Fruit fly (Drosophila melanogaster) whole organism, embryonic: ENCODE measurements around the gene Smvt.

Source experiments
- Atf-2 ChIP-seq: fragments of 200-800 bp; sonication (Bioruptor generic); optimal IDR thresholded peaks from 2 replicates; lab custom pipeline; 2016; ENCODE audit warnings: missing biosample characterization, missing genetic modification characterization
- B-H1 ChIP-seq: fragments of 200-800 bp; sonication (Bioruptor generic); IDR thresholded peaks from 3 replicates; pipeline ENCODE4 v1.3.6; 2022; ENCODE audit warnings: missing biosample characterization, missing genetic modification characterization
- CG10959 ChIP-seq: fragments of 200-800 bp; sonication (Bioruptor generic); IDR thresholded peaks from 2 replicates; pipeline ENCODE4 v1.3.6; 2022; ENCODE audit warnings: missing biosample characterization, missing genetic modification characterization
- CG11085 ChIP-seq: fragments of 200-800 bp; sonication (Bioruptor generic); IDR thresholded peaks from 2 replicates; pipeline ENCODE4 v1.3.6; 2022; ENCODE audit warnings: missing biosample characterization, missing genetic modification characterization
- CG11093 ChIP-seq: fragments of 200-800 bp; sonication (Bioruptor generic); IDR thresholded peaks from 3 replicates; pipeline ENCODE4 v1.3.6; 2022; ENCODE audit warnings: missing biosample characterization, missing genetic modification characterization
- CG12104 ChIP-seq: fragments of 200-800 bp; sonication (Bioruptor generic); optimal IDR thresholded peaks from 3 replicates; lab custom pipeline; 2016; ENCODE audit warnings: missing biosample characterization, missing genetic modification characterization
- CG12155 ChIP-seq: fragments of 200-800 bp; sonication (Bioruptor generic); optimal IDR thresholded peaks from 3 replicates; lab custom pipeline; 2016; ENCODE audit warnings: missing biosample characterization, missing genetic modification characterization
- CG1233 ChIP-seq: fragments of 200-800 bp; sonication (Bioruptor generic); optimal IDR thresholded peaks from 4 replicates; lab custom pipeline; 2018; ENCODE audit warnings: missing biosample characterization, mild to moderate bottlenecking, missing genetic modification characterization
- CG17829 ChIP-seq: fragments of 200-800 bp; optimal IDR thresholded peaks from 2 replicates; lab custom pipeline; 2019; ENCODE audit warnings: missing biosample characterization, mild to moderate bottlenecking, missing genetic modification characterization, moderate library complexity
- CG17912 ChIP-seq: fragments of 200-800 bp; sonication (Bioruptor generic); optimal IDR thresholded peaks from 2 replicates; lab custom pipeline; 2018; ENCODE audit warnings: missing biosample characterization, mild to moderate bottlenecking, missing genetic modification characterization
- CG18011 ChIP-seq: fragments of 200-800 bp; sonication (Bioruptor generic); optimal IDR thresholded peaks from 2 replicates; lab custom pipeline; 2017; ENCODE audit warnings: missing biosample characterization, missing genetic modification characterization, mild to moderate bottlenecking, moderate library complexity, missing genotype
- CG2116 ChIP-seq: fragments of 200-800 bp; sonication (Bioruptor generic); optimal IDR thresholded peaks from 3 replicates; lab custom pipeline; 2018; ENCODE audit warnings: missing biosample characterization, mild to moderate bottlenecking, missing genetic modification characterization
- CG2120 ChIP-seq: fragments of 200-800 bp; sonication (Bioruptor generic); optimal IDR thresholded peaks from 3 replicates; lab custom pipeline; 2016; ENCODE audit warnings: missing biosample characterization, missing genetic modification characterization
- CG2712 ChIP-seq: fragments of 200-800 bp; optimal IDR thresholded peaks from 3 replicates; lab custom pipeline; 2019; ENCODE audit warnings: missing biosample characterization, mild to moderate bottlenecking, missing genetic modification characterization, moderate library complexity
- CG5180 ChIP-seq: fragments of 200-800 bp; sonication (Bioruptor generic); optimal IDR thresholded peaks from 3 replicates; lab custom pipeline; 2017; ENCODE audit warnings: missing biosample characterization, missing genetic modification characterization, mild to moderate bottlenecking, moderate library complexity, missing genetic modification reagents
- CG6765 ChIP-seq: fragments of 200-800 bp; sonication (Bioruptor generic); optimal IDR thresholded peaks from 3 replicates; lab custom pipeline; 2017; ENCODE audit warnings: missing biosample characterization, mild to moderate bottlenecking, missing genetic modification characterization
- CG6791 ChIP-seq: fragments of 200-800 bp; sonication (Bioruptor generic); IDR thresholded peaks from 3 replicates; pipeline ENCODE4 v1.3.6; 2022; ENCODE audit warnings: missing biosample characterization, missing genetic modification characterization; ENCODE audit not compliant: partially characterized antibody
- CG6813 ChIP-seq: fragments of 200-800 bp; sonication (Bioruptor generic); optimal IDR thresholded peaks from 2 replicates; lab custom pipeline; 2017; ENCODE audit warnings: missing biosample characterization, missing genetic modification characterization, mild to moderate bottlenecking, moderate library complexity, missing genetic modification reagents
- CG7963 ChIP-seq: fragments of 200-800 bp; sonication (Bioruptor generic); IDR thresholded peaks from 3 replicates; pipeline ENCODE4 v1.3.6; 2022; ENCODE audit warnings: missing biosample characterization, missing genetic modification characterization; ENCODE audit not compliant: partially characterized antibody
- CG8478 ChIP-seq: fragments of >200 bp; optimal IDR thresholded peaks from 2 replicates; lab custom pipeline; 2018
- CHES-1-like ChIP-seq: fragments of 200-800 bp; sonication (Bioruptor generic); optimal IDR thresholded peaks from 2 replicates; lab custom pipeline; 2016; ENCODE audit warnings: missing biosample characterization, missing genetic modification characterization
- Dek ChIP-seq: fragments of 200-800 bp; sonication (Bioruptor generic); optimal IDR thresholded peaks from 3 replicates; lab custom pipeline; 2019; ENCODE audit warnings: missing biosample characterization, mild to moderate bottlenecking, missing genetic modification characterization, moderate library complexity
- Dfd ChIP-seq, 2 experiments: fragments of >200 bp; optimal IDR thresholded peaks; 2 replicates each; lab custom pipeline; 2017; ENCODE audit warnings: missing biosample characterization in 2 of 2, missing genetic modification characterization in 2 of 2
- Dp ChIP-seq: fragments of 200-800 bp; sonication (Bioruptor generic); optimal IDR thresholded peaks from 2 replicates; lab custom pipeline; 2018; ENCODE audit warnings: missing biosample characterization, mild to moderate bottlenecking, missing genetic modification characterization, moderate library complexity
- Fer3 ChIP-seq: fragments of 200-800 bp; sonication (Bioruptor generic); optimal IDR thresholded peaks from 2 replicates; lab custom pipeline; 2018; ENCODE audit warnings: missing biosample characterization, mild to moderate bottlenecking, missing genetic modification characterization, moderate library complexity
- GATAe ChIP-seq: fragments of 200-800 bp; sonication (Bioruptor generic); conservative IDR thresholded peaks from 2 replicates; pipeline ENCODE4 v1.3.6; 2022; ENCODE audit warnings: missing biosample characterization, missing genetic modification characterization
- HLH54F ChIP-seq: fragments of 200-800 bp; sonication (Bioruptor generic); optimal IDR thresholded peaks from 3 replicates; lab custom pipeline; 2016; ENCODE audit warnings: missing biosample characterization, missing genetic modification characterization
- Lpt ChIP-seq: fragments of >200 bp; optimal IDR thresholded peaks from 2 replicates; lab custom pipeline; 2018; ENCODE audit warnings: missing biosample characterization, missing genetic modification characterization
- MESR4 ChIP-seq: fragments of 200-800 bp; sonication (Bioruptor generic); optimal IDR thresholded peaks from 2 replicates; lab custom pipeline; 2018; ENCODE audit warnings: missing biosample characterization, mild to moderate bottlenecking, missing genetic modification characterization, moderate library complexity
- Pdp1 ChIP-seq, 2 experiments: fragments of 200-800 bp; sonication (Bioruptor generic); optimal IDR thresholded peaks; 3 replicates each; lab custom pipeline; 2016; ENCODE audit warnings: missing biosample characterization in 2 of 2, missing genetic modification characterization in 2 of 2, mild to moderate bottlenecking in 1 of 2, moderate library complexity in 1 of 2
- Sin3A ChIP-seq: fragments of >200 bp; optimal IDR thresholded peaks from 2 replicates; lab custom pipeline; 2018
- Stat92E ChIP-seq, 3 experiments: fragments of >200 bp in 2 of 3; fragments of 200-800 bp in 1 of 3; sonication (Bioruptor generic) in 1 of 3; optimal IDR thresholded peaks; 2 replicates each; lab custom pipeline; 2017 to 2019; ENCODE audit warnings: missing biosample characterization in 3 of 3, missing genetic modification characterization in 3 of 3, mild to moderate bottlenecking in 1 of 3, moderate library complexity in 1 of 3
- TFAM ChIP-seq: fragments of 200-800 bp; sonication (Bioruptor generic); optimal IDR thresholded peaks from 2 replicates; lab custom pipeline; 2017; ENCODE audit warnings: missing biosample characterization, missing genetic modification characterization, inconsistent platforms
- az2 ChIP-seq: fragments of 200-800 bp; sonication (Bioruptor generic); optimal IDR thresholded peaks from 3 replicates; lab custom pipeline; 2016; ENCODE audit warnings: missing biosample characterization, missing genetic modification characterization
- dm ChIP-seq: fragments of 200-800 bp; sonication (Bioruptor generic); optimal IDR thresholded peaks from 3 replicates; lab custom pipeline; 2016; ENCODE audit warnings: missing biosample characterization, missing genetic modification characterization
- eve ChIP-seq, 2 experiments: fragments of >200 bp; optimal IDR thresholded peaks; 2 replicates each; lab custom pipeline; 2017; ENCODE audit warnings: missing biosample characterization in 2 of 2, missing genetic modification characterization in 2 of 2
- her ChIP-seq: fragments of 200-800 bp; sonication (Bioruptor generic); optimal IDR thresholded peaks from 2 replicates; lab custom pipeline; 2016; ENCODE audit warnings: missing biosample characterization, missing genetic modification characterization
- kni ChIP-seq: fragments of 200-800 bp; sonication (Bioruptor generic); optimal IDR thresholded peaks from 3 replicates; lab custom pipeline; 2017; ENCODE audit warnings: mild to moderate bottlenecking, missing biosample characterization, missing genetic modification reagents, missing genetic modification characterization
- lilli ChIP-seq: fragments of 200-800 bp; sonication (Bioruptor generic); optimal IDR thresholded peaks from 3 replicates; lab custom pipeline; 2016; ENCODE audit warnings: missing biosample characterization, missing genetic modification characterization
- mirr ChIP-seq: fragments of 200-800 bp; sonication (Bioruptor generic); optimal IDR thresholded peaks from 3 replicates; lab custom pipeline; 2018; ENCODE audit warnings: missing biosample characterization, mild to moderate bottlenecking, missing genetic modification characterization
- nom ChIP-seq: fragments of 200-800 bp; sonication (Bioruptor generic); optimal IDR thresholded peaks from 2 replicates; lab custom pipeline; 2017; ENCODE audit warnings: missing biosample characterization, missing genetic modification characterization, mild to moderate bottlenecking, moderate library complexity, missing genetic modification reagents
- oc ChIP-seq: fragments of 200-800 bp; sonication (Bioruptor generic); optimal IDR thresholded peaks from 2 replicates; lab custom pipeline; 2018; ENCODE audit warnings: missing biosample characterization, mild to moderate bottlenecking, missing genetic modification characterization, moderate library complexity
- odd ChIP-seq: fragments of 200-800 bp; sonication (Bioruptor generic); optimal IDR thresholded peaks from 2 replicates; lab custom pipeline; 2017; ENCODE audit warnings: missing biosample characterization, mild to moderate bottlenecking, missing genetic modification characterization
- phol ChIP-seq: fragments of 200-800 bp; sonication (Bioruptor generic); optimal IDR thresholded peaks from 3 replicates; lab custom pipeline; 2018; ENCODE audit warnings: missing biosample characterization, mild to moderate bottlenecking, missing genetic modification characterization, moderate library complexity
- repo ChIP-seq: fragments of 200-800 bp; sonication (Bioruptor generic); optimal IDR thresholded peaks from 2 replicates; lab custom pipeline; 2016; ENCODE audit warnings: missing biosample characterization, missing genetic modification characterization
- row ChIP-seq: fragments of 200-800 bp; sonication (Bioruptor generic); IDR thresholded peaks from 3 replicates; pipeline ENCODE4 v1.3.6; 2022; ENCODE audit warnings: missing biosample characterization, missing genetic modification characterization
- scrt ChIP-seq: fragments of 200-800 bp; sonication (Bioruptor generic); optimal IDR thresholded peaks from 2 replicates; lab custom pipeline; 2018; ENCODE audit warnings: missing biosample characterization, mild to moderate bottlenecking, missing genetic modification characterization, moderate library complexity
- stwl ChIP-seq: fragments of 200-800 bp; sonication (Bioruptor generic); optimal IDR thresholded peaks from 3 replicates; lab custom pipeline; 2018; ENCODE audit warnings: missing biosample characterization, mild to moderate bottlenecking, missing genetic modification characterization, moderate library complexity
- tll ChIP-seq, 2 experiments: fragments of 200-800 bp in 1 of 2; fragments of >200 bp in 1 of 2; sonication (Bioruptor generic) in 1 of 2; optimal IDR thresholded peaks; 2 replicates each; lab custom pipeline; 2017 to 2019; ENCODE audit warnings: missing biosample characterization in 2 of 2, missing genetic modification characterization in 2 of 2, mild to moderate bottlenecking in 1 of 2, moderate library complexity in 1 of 2

The Smvt gene

dm6 chr3R:31748093-31748996 is 13.0 kb downstream of the Smvt start:
- TF ChIP-seq dm (GFP tag; lab: Kevin White, UChicago) (peak; percentile 55), Fer3 (tag; lab: Kevin White, UChicago) (no peak), Dfd (GFP tag; optimal IDR thresholded peaks at IDR 0.05; lab: Kevin White, UChicago) (no peak), CG12155 (GFP tag; lab: Kevin White, UChicago) (peak; percentile 100), CG17912 (GFP tag; lab: Kevin White, UChicago) (peak; percentile 38), CG5180 (GFP tag; lab: Kevin White, UChicago) (no peak), her (GFP tag; lab: Kevin White, UChicago) (peak; percentile 7), B-H1 (GFP tag; lab: Robert Waterston, UW) (no peak), CG1233 (GFP tag; lab: Kevin White, UChicago) (no peak), stwl (tag; lab: Kevin White, UChicago) (no peak), CG8478 (lab: Kevin White, UChicago) (no peak), CG17829 (tag; lab: Kevin White, UChicago) (peak; percentile 56), GATAe (GFP tag; lab: Robert Waterston, UW) (no peak), lilli (no peak), Stat92E (GFP tag; optimal IDR thresholded peaks at IDR 0.05; lab: Kevin White, UChicago) (peak in 1 of 3 experiments; percentile 27), nom (GFP tag; lab: Kevin White, UChicago) (peak; percentile 91), CG6765 (GFP tag; lab: Kevin White, UChicago) (peak; percentile 13), CG2120 (GFP tag; lab: Kevin White, UChicago) (no peak), CG2116 (GFP tag; lab: Kevin White, UChicago) (peak; percentile 8), Dek (no peak), CG11093 (GFP tag; lab: Robert Waterston, UW) (no peak), CG6813 (GFP tag; lab: Kevin White, UChicago) (peak; percentile 32), scrt (GFP tag; lab: Kevin White, UChicago) (peak; percentile 14), odd (GFP tag; lab: Kevin White, UChicago) (peak; percentile 65), CG12104 (no peak), Lpt (no peak), CG2712 (tag; lab: Kevin White, UChicago) (no peak), Atf-2 (GFP tag; lab: Kevin White, UChicago) (no peak), CG18011 (GFP tag; lab: Kevin White, UChicago) (no peak), CG7963 (no peak), MESR4 (GFP tag; lab: Kevin White, UChicago) (peak; percentile 62), CG6791 (GFP tag; lab: Robert Waterston, UW) (no peak), Sin3A (lab: Kevin White, UChicago) (no peak), mirr (GFP tag; lab: Kevin White, UChicago) (peak; percentile 37), CHES-1-like (GFP tag; lab: Kevin White, UChicago) (peak; percentile 33), Dp (GFP tag; lab: Kevin White, UChicago) (peak; percentile 58), CG11085 (no peak), TFAM (GFP tag; lab: Kevin White, UChicago) (no peak), Pdp1 (GFP tag; optimal IDR thresholded peaks at IDR 0.05; lab: Kevin White, UChicago) (no peak), tll (GFP tag; optimal IDR thresholded peaks at IDR 0.05; lab: Kevin White, UChicago) (peak in 1 of 2 experiments; percentile 77), HLH54F (no peak), phol (tag; lab: Kevin White, UChicago) (no peak), az2 (GFP tag; lab: Kevin White, UChicago) (no peak), CG10959 (GFP tag; lab: Robert Waterston, UW) (no peak), kni (peak; percentile 89), repo (no peak), eve (GFP tag; optimal IDR thresholded peaks at IDR 0.05; lab: Kevin White, UChicago) (no peak), oc (tag; lab: Kevin White, UChicago) (peak; percentile 7), row (GFP tag; lab: Robert Waterston, UW) (no peak)
